Worm (Caenorhabditis elegans) whole organism, late embryonic: Measurements from ENCODE around the gene Y38H8A.4.

Source experiments
- T23F11.4 ChIP-seq: fragments of 200-800 bp; sonication (Bioruptor generic); optimal IDR thresholded peaks from 2 replicates; lab custom pipeline; 2018; ENCODE audit warnings: mild to moderate bottlenecking, missing genetic modification characterization, missing compliant biosample characterization
- ama-1 ChIP-seq: fragments of 150-350 bp; optimal IDR thresholded peaks from 2 replicates; lab custom pipeline; 2014
- ceh-2 ChIP-seq: sonication (generic microtip); optimal IDR thresholded peaks from 2 replicates; lab custom pipeline; 2016; ENCODE audit warnings: missing genotype, missing genetic modification characterization, missing compliant biosample characterization
- ceh-30 ChIP-seq: fragments of 150-350 bp; optimal IDR thresholded peaks from 2 replicates; lab custom pipeline; 2014; ENCODE audit warnings: missing biosample characterization, missing genetic modification characterization
- dve-1 ChIP-seq: sonication (generic microtip); optimal IDR thresholded peaks from 2 replicates; lab custom pipeline; 2017; ENCODE audit warnings: antibody characterized with exemption, mild to moderate bottlenecking, missing genetic modification characterization, missing compliant biosample characterization
- elt-2 ChIP-seq: sonication (generic microtip); optimal IDR thresholded peaks from 2 replicates; lab custom pipeline; 2016; ENCODE audit warnings: missing genetic modification reagents, missing genetic modification characterization, missing compliant biosample characterization
- ets-4 ChIP-seq: sonication (generic microtip); optimal IDR thresholded peaks from 2 replicates; lab custom pipeline; 2016; ENCODE audit warnings: missing genetic modification characterization, missing compliant biosample characterization
- gmeb-2 ChIP-seq: sonication (generic microtip); optimal IDR thresholded peaks from 2 replicates; lab custom pipeline; 2016; ENCODE audit warnings: missing genetic modification characterization, inconsistent platforms, missing compliant biosample characterization
- hlh-30 ChIP-seq: sonication (generic microtip); optimal IDR thresholded peaks from 2 replicates; lab custom pipeline; 2017; ENCODE audit warnings: antibody characterized with exemption, missing genetic modification characterization, missing compliant biosample characterization; ENCODE audit not compliant: insufficient read depth
- lim-6 ChIP-seq: sonication (generic microtip); optimal IDR thresholded peaks from 2 replicates; lab custom pipeline; 2016; ENCODE audit warnings: missing genetic modification characterization, missing compliant biosample characterization
- lin-11 ChIP-seq: fragments of 200-800 bp; sonication (Bioruptor generic); optimal IDR thresholded peaks from 2 replicates; lab custom pipeline; 2018; ENCODE audit warnings: mild to moderate bottlenecking, missing genetic modification characterization, missing compliant biosample characterization
- pha-2 ChIP-seq: sonication (generic microtip); optimal IDR thresholded peaks from 2 replicates; lab custom pipeline; 2017; ENCODE audit warnings: mild to moderate bottlenecking, missing genetic modification characterization, missing compliant biosample characterization
- tbx-7 ChIP-seq: sonication (generic microtip); optimal IDR thresholded peaks from 2 replicates; lab custom pipeline; 2016; ENCODE audit warnings: missing genotype, missing genetic modification characterization, missing compliant biosample characterization

ce11 chrIV:13465797-13466196, 6.4 kb downstream of the Y38H8A.4 start, which contains the start of gene fezf-1:
- no peak for TF ChIP-seq lin-11 (tag; lab: Kevin White, UChicago)
- no peak for TF ChIP-seq dve-1 (tag; lab: Kevin White, UChicago)
- no peak for TF ChIP-seq T23F11.4
- TF ChIP-seq ceh-30 (tag; lab: Kevin White, UChicago), result no peak
- no peak for TF ChIP-seq pha-2 (tag; lab: Kevin White, UChicago)
- no peak for TF ChIP-seq gmeb-2 (tag; lab: Kevin White, UChicago)
- no peak for TF ChIP-seq hlh-30 (tag; lab: Kevin White, UChicago)
- no peak for TF ChIP-seq ets-4 (tag; lab: Kevin White, UChicago)
- TF ChIP-seq ceh-2 (tag; lab: Kevin White, UChicago), result no peak
- TF ChIP-seq tbx-7 (tag; lab: Kevin White, UChicago), result no peak
- no peak for TF ChIP-seq lim-6 (tag; lab: Kevin White, UChicago)
- no peak for TF ChIP-seq ama-1 (lab: Kevin White, UChicago)
- TF ChIP-seq elt-2 (tag; lab: Kevin White, UChicago), result no peak
